Worm (Caenorhabditis elegans): ENCODE measurements around the gene dnj-5.
A peak's percentile ranks its signal among the peaks of the same experiment; 100 is the strongest.

The dnj-5 gene

ce11 chrII:6832695-6833389 lies 25.3 kb downstream of the dnj-5 start (continued):
- TF ChIP-seq pros-1 (tag; optimal IDR thresholded peaks at IDR 0.05) (no peak), unc-86 (tag; optimal IDR thresholded peaks at IDR 0.05) (no peak), ceh-19 (GFP tag; optimal IDR thresholded peaks at IDR 0.05) (no peak), ets-4 (tag; optimal IDR thresholded peaks at IDR 0.05) (no peak), fkh-6 (tag; optimal IDR thresholded peaks at IDR 0.05) (no peak), Y22D7AL.16 (tag; optimal IDR thresholded peaks at IDR 0.05) (no peak), unc-55 (GFP tag; optimal IDR thresholded peaks at IDR 0.05) (no peak), ceh-30 (tag; optimal IDR thresholded peaks at IDR 0.05) (no peak), C08G9.2 (tag; optimal IDR thresholded peaks at IDR 0.05) (peak; percentile 27), pha-4 (tag; optimal IDR thresholded peaks at IDR 0.05) (no peak), lin-11 (tag; optimal IDR thresholded peaks at IDR 0.05) (no peak), pat-9 (tag; optimal IDR thresholded peaks at IDR 0.05) (no peak), elt-2 (tag; optimal IDR thresholded peaks at IDR 0.05) (peak; percentile 32), ceh-31 (tag; optimal IDR thresholded peaks at IDR 0.05) (peak; percentile 17), pag-3 (tag; optimal IDR thresholded peaks at IDR 0.05; ENCODE audit: borderline replicate concordance) (no peak), sdc-2 (tag; optimal IDR thresholded peaks at IDR 0.05) (no peak)

- peak; percentile 13 for TF ChIP-seq unc-42 (tag; optimal IDR thresholded peaks at IDR 0.05)
- TF ChIP-seq hlh-6 (tag; optimal IDR thresholded peaks at IDR 0.05): no peak
These were observed 25.9 kb downstream of the dnj-5 start for ce11 chrII:6832207-6832606.

- TF ChIP-seq C38D4.7 (GFP tag; optimal IDR thresholded peaks at IDR 0.05) (no peak), tbx-2 (tag; optimal IDR thresholded peaks at IDR 0.05) (peak; percentile 28), sox-2 (GFP tag; IDR thresholded peaks at IDR 0.05) (peak; percentile 39), pax-1 (tag; optimal IDR thresholded peaks at IDR 0.05) (peak; percentile 3), npax-4 (tag; optimal IDR thresholded peaks at IDR 0.05) (no peak), ceh-31 (tag; optimal IDR thresholded peaks at IDR 0.05) (peak; percentile 53), sox-4 (tag; optimal IDR thresholded peaks at IDR 0.05) (no peak), nhr-232 (tag; optimal IDR thresholded peaks at IDR 0.05) (peak; percentile 29)
These were observed 26.4 kb downstream of the dnj-5 start for ce11 chrII:6831531-6832201.

ce11 chrII:6830923-6831322 lies 27.2 kb downstream of the dnj-5 start:
- TF ChIP-seq tbx-7 (tag; optimal IDR thresholded peaks at IDR 0.05): no peak
- no peak for TF ChIP-seq ceh-22 (tag; optimal IDR thresholded peaks at IDR 0.05)
- TF ChIP-seq hlh-8 (tag; optimal IDR thresholded peaks at IDR 0.05): no peak
- peak; percentile 15 for TF ChIP-seq tbx-2 (tag; optimal IDR thresholded peaks at IDR 0.05)
- TF ChIP-seq unc-55 (GFP tag; optimal IDR thresholded peaks at IDR 0.05): no peak
- TF ChIP-seq sdc-2 (tag; optimal IDR thresholded peaks at IDR 0.05): peak; percentile 15

ce11 chrII:6830012-6830411 lies 28.1 kb downstream of the dnj-5 start:
- no peak for TF ChIP-seq ceh-30 (tag; optimal IDR thresholded peaks at IDR 0.05)
- TF ChIP-seq npax-4 (tag; optimal IDR thresholded peaks at IDR 0.05): no peak
- TF ChIP-seq unc-55 (GFP tag; optimal IDR thresholded peaks at IDR 0.05): peak; percentile 28
- TF ChIP-seq elt-2 (tag; optimal IDR thresholded peaks at IDR 0.05): peak; percentile 32

ce11 chrII:6829108-6829507 lies 29.0 kb downstream of the dnj-5 start:
- no peak for TF ChIP-seq hlh-6 (tag; optimal IDR thresholded peaks at IDR 0.05)
- peak; percentile 67 for TF ChIP-seq nfya-1 (tag; optimal IDR thresholded peaks at IDR 0.05)
- TF ChIP-seq fkh-10 (GFP tag; optimal IDR thresholded peaks at IDR 0.05): no peak
- TF ChIP-seq tbx-2 (tag; optimal IDR thresholded peaks at IDR 0.05): peak; percentile 30
- peak; percentile 17 for TF ChIP-seq rnt-1 (tag; optimal IDR thresholded peaks at IDR 0.05)
- peak; percentile 8 for TF ChIP-seq hlh-30 (tag; optimal IDR thresholded peaks at IDR 0.05; ENCODE audit: insufficient read depth)
- TF ChIP-seq unc-42 (tag; optimal IDR thresholded peaks at IDR 0.05): no peak
